Worm (Caenorhabditis elegans) whole organism, L4/young adult: ENCODE data around the gene C47E12.2.

Source experiments
- W03F9.2 ChIP-seq: fragments of 150-350 bp; optimal IDR thresholded peaks from 2 replicates; lab custom pipeline; 2014; ENCODE audit warnings: missing biosample characterization, missing genetic modification characterization
- dao-5 ChIP-seq: sonication (generic microtip); optimal IDR thresholded peaks from 2 replicates; lab custom pipeline; 2016; ENCODE audit warnings: missing genotype, missing genetic modification characterization, moderate library complexity, missing compliant biosample characterization
- him-1 ChIP-seq: sonication (generic microtip); optimal IDR thresholded peaks from 2 replicates; lab custom pipeline; 2016; ENCODE audit warnings: missing genotype, missing genetic modification reagents, missing genetic modification characterization, missing compliant biosample characterization

Gene C47E12.2

DNA sequence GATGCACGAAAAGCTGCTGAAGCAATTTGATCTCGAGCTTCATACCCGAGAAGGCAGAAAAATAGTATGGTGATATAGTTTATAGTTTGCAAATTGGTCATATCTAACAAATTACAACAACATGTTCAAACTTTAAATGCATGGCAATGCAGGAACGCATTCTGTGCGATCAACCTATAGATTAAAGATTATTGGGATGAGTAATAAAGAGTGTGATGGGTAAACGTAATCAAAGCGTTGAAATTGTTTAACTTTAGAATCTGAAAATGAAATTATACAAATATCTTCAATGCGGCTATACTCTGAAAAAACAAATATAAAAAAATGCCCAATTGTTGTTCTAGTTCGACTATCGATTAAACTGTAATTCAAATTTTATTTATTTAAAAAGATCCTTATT, 27.0 kb downstream of the C47E12.2 start, which contains the start of gene C47E12.14:
Gene C47E12.14 (minus strand): TSS at position 101 of the 400 bp plus-strand sequence.
- TF ChIP-seq dao-5 (tag; lab: Kevin White, UChicago): no peak
- TF ChIP-seq W03F9.2 (tag; lab: Kevin White, UChicago): no peak
- TF ChIP-seq him-1 (tag; lab: Kevin White, UChicago): no peak

DNA sequence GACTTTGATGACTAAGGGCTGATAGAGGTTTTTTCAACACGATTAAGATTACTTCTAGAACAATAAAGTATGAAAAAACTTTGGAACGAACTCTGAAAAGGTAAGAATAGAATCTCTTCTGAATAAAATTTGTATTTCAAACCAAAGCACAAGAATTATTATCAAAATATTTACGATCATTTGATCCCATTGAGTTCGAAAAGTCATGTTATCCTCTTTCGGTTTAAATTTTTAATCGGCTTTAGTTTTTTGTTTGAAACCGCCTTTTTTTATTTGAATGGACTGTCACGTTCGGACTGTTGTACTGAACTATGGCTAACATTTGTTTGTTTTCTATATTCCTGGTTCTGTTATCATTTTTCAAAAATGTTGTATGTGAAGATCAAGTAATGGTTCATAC, 28.9 kb downstream of the C47E12.2 start, which contains the start of gene C47E12.9:
Gene C47E12.9 (plus strand): TSS at position 301 of the 400 bp plus-strand sequence.
- TF ChIP-seq dao-5 (tag; lab: Kevin White, UChicago): no peak

DNA sequence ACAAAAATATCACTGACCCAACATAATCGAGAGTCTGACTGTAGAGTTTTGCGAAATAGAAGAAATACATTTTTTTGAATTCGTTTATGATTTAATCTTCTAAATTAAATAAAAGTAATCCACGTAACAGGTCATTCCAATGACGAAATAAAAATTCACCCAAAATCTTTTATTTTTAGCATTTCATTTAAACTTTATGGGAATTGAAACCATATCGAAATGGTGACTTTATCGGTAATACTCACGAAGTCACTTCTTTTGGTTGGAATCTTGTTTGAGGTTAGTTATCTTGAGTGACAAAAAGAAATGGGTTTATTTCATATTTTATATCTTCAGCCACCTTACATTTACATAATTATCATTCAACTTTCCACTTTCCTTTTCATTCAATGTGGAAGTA, 30.7 kb downstream of the C47E12.2 start, which contains the start of the genes C47E12.12 and C47E12.10:
Gene C47E12.12 (minus strand): TSS at position 101 of the 400 bp plus-strand sequence.
Gene C47E12.10 (plus strand): TSS at position 172 of the 400 bp plus-strand sequence.
- TF ChIP-seq W03F9.2 (tag; lab: Kevin White, UChicago): no peak
- no peak for TF ChIP-seq him-1 (tag; lab: Kevin White, UChicago)
- TF ChIP-seq dao-5 (tag; lab: Kevin White, UChicago): no peak

DNA sequence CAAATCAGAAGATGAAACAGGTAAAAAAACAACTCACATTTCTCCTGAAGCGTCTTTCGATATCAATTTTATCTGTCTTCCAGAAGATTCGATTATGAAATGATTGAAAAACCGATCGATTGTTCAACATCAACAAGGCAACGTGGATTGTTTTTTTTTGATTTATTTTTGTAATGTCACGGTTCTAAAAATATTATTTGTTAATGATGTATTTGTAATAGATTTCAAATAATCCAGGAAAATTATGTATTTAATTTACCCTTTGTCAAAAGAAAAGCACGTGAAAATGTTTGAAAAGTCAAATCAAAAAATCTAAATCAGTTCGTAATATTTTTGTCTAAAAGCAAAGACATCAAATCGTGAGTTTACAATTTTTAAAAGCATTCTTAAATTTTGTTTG, 34.2 kb downstream of the C47E12.2 start, which contains the start of the genes kin-5 and C47E12.11:
Gene kin-5 (minus strand): TSS at position 101 of the 400 bp plus-strand sequence.
Gene C47E12.11 (plus strand): TSS at position 320 of the 400 bp plus-strand sequence.
- TF ChIP-seq dao-5 (tag; lab: Kevin White, UChicago) (no peak), him-1 (tag; lab: Kevin White, UChicago) (no peak), W03F9.2 (tag; lab: Kevin White, UChicago) (no peak)

DNA sequence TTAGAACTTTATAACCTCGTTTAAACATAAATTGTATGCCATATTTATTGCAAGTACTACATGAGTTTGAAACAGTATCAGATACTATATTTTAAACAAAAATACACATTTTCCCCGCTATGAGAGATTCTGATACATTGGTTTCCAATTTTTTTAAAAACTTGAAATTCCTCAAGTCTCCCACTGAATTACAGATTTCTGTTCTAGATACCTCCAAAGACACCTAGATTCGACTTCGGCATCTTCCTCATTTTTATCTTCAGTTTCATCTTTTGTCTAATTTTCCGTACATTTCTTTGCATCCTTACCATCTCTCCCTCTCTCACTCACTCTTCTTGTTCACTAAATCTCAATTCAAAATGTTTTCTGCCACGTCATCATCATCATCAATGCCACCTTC, 39.4 kb downstream of the C47E12.2 start, which contains the start of gene T13H10.2:
Gene T13H10.2 (plus strand): TSS at position 301 of the 400 bp plus-strand sequence.
- TF ChIP-seq him-1 (tag; lab: Kevin White, UChicago) (no peak), dao-5 (tag; lab: Kevin White, UChicago) (no peak), W03F9.2 (tag; lab: Kevin White, UChicago) (no peak)

DNA sequence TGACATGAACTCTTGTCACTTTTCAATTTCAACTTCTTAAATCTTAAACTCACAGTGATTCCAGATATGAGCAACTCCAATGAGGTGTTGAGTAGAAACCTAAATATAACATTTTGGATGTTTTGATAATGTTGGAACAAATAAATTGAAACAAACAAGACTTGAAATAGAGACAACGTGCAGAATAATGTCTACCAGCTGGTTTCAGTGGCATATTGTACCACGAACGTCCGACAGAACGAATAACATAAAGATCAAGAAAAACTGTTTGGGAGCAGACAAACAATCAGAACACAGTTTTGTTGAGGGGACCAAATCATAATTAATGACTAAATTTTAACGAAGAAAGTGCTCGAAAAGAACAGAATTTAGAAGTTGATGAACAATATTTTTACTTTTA, 50.0 kb downstream of the C47E12.2 start, which contains the start of gene gon-1:
Gene gon-1 (minus strand): TSS at position 101 of the 400 bp plus-strand sequence.
- TF ChIP-seq dao-5 (tag; lab: Kevin White, UChicago) (no peak), him-1 (tag; lab: Kevin White, UChicago) (no peak), W03F9.2 (tag; lab: Kevin White, UChicago) (no peak)
